Worm (Caenorhabditis elegans): ENCODE measurements around the gene F21G4.6.

- TF ChIP-seq nhr-20 (tag; optimal IDR thresholded peaks at IDR 0.05) = no peak
- TF ChIP-seq ztf-4 (tag; optimal IDR thresholded peaks at IDR 0.05) = no peak
Measured at ce11 chrX:9866355-9866754, 50.9 kb downstream of the F21G4.6 start, which contains the start of gene R07B1.6.
